Fruit fly (Drosophila melanogaster): ENCODE measurements around the gene CG1523.
A peak's percentile ranks its signal among the peaks of the same experiment; 100 is the strongest.

CG1523 gene

dm6 chr3R:28805164-28805563 is 14.3 kb downstream of the CG1523 start:
- peak; percentile 5 for TF ChIP-seq Xbp1 (GFP tag; optimal IDR thresholded peaks at IDR 0.05)
- no peak; the same call in 2 of the 3 replicates for TF ChIP-seq knrl (GFP tag; IDR thresholded peaks at IDR 0.05; ENCODE audit: partially characterized antibody)
- TF ChIP-seq ssp (GFP tag; IDR thresholded peaks at IDR 0.05) = peak; percentile 35; the same call in 1 of the 2 replicates
- peak; percentile 29 for TF ChIP-seq CG12391 (tag; optimal IDR thresholded peaks at IDR 0.05)
- TF ChIP-seq GATAe (GFP tag; conservative IDR thresholded peaks at IDR 0.05) = no peak
- peak; percentile 24 for TF ChIP-seq CG2120 (GFP tag; optimal IDR thresholded peaks at IDR 0.05)
- peak; percentile 1 for TF ChIP-seq CG33557 (GFP tag; optimal IDR thresholded peaks at IDR 0.05)
- TF ChIP-seq D19A (tag; optimal IDR thresholded peaks at IDR 0.05) = no peak
- TF ChIP-seq CG8478 (optimal IDR thresholded peaks at IDR 0.05) = no peak
- no peak for TF ChIP-seq hbn (GFP tag; IDR thresholded peaks at IDR 0.05; ENCODE audit: partially characterized antibody)
- 0 out of 2 replicates have a peak, but pooled peaks have one; percentile 29 for TF ChIP-seq amos (GFP tag; IDR thresholded peaks at IDR 0.05; ENCODE audit: partially characterized antibody)
- 0 out of 2 replicates have a peak, but pooled peaks have one; percentile 9 for TF ChIP-seq CG17328 (GFP tag; IDR thresholded peaks at IDR 0.05)
- no peak for TF ChIP-seq trem (tag; optimal IDR thresholded peaks at IDR 0.05)
- TF ChIP-seq ci (GFP tag; IDR thresholded peaks at IDR 0.05) = no peak
- peak; percentile 9 for TF ChIP-seq tio (GFP tag; optimal IDR thresholded peaks at IDR 0.05)
- TF ChIP-seq Optix (GFP tag; IDR thresholded peaks at IDR 0.05) = peak; percentile 27; the same call in 1 of the 3 replicates
- TF ChIP-seq CG1602 (GFP tag; optimal IDR thresholded peaks at IDR 0.05) = peak; percentile 5
- no peak for TF ChIP-seq CG30403 (GFP tag; optimal IDR thresholded peaks at IDR 0.05)
- TF ChIP-seq CG5245 (GFP tag; optimal IDR thresholded peaks at IDR 0.05) = no peak
- TF ChIP-seq lmd (GFP tag; IDR thresholded peaks at IDR 0.05) = 0 out of 2 replicates have a peak, but pooled peaks have one; percentile 18
- no peak for TF ChIP-seq Taf1 (GFP tag; IDR thresholded peaks at IDR 0.05)
- TF ChIP-seq Ets65A (GFP tag) = peak; percentile 94
- TF ChIP-seq CG13775 (GFP tag; optimal IDR thresholded peaks at IDR 0.05) = peak; percentile 15
- no peak for TF ChIP-seq NC2β (GFP tag; optimal IDR thresholded peaks at IDR 0.05)
- no peak for TF ChIP-seq BEAF-32 (GFP tag; optimal IDR thresholded peaks at IDR 0.05)
- TF ChIP-seq CG18262 (tag; optimal IDR thresholded peaks at IDR 0.05) = peak; percentile 24
- peak; percentile 28; the same call in 1 of the 2 replicates for TF ChIP-seq sob (GFP tag; IDR thresholded peaks at IDR 0.05)
- peak; percentile 3 for TF ChIP-seq CG15601 (tag; optimal IDR thresholded peaks at IDR 0.05)
- no peak for TF ChIP-seq hth (optimal IDR thresholded peaks at IDR 0.05)
- no peak for TF ChIP-seq ham (GFP tag; IDR thresholded peaks at IDR 0.05)
- peak; percentile 37 for TF ChIP-seq CoRest (tag; optimal IDR thresholded peaks at IDR 0.05)
- TF ChIP-seq row (GFP tag; IDR thresholded peaks at IDR 0.05) = peak; percentile 78
- TF ChIP-seq eve (GFP tag; optimal IDR thresholded peaks at IDR 0.05) = no peak
- TF ChIP-seq CG12659 (GFP tag; optimal IDR thresholded peaks at IDR 0.05) = peak; percentile 3
- peak; percentile 33 for TF ChIP-seq grau (tag; optimal IDR thresholded peaks at IDR 0.05)
- peak; percentile 29 for TF ChIP-seq CG16815 (GFP tag; optimal IDR thresholded peaks at IDR 0.05)
- 0 out of 3 replicates have a peak, but pooled peaks have one; percentile 18 for TF ChIP-seq Mrtf (GFP tag; IDR thresholded peaks at IDR 0.05)
- TF ChIP-seq zfh1 (GFP tag; IDR thresholded peaks at IDR 0.05) = peak; percentile 47; the same call in 1 of the 3 replicates
- TF ChIP-seq ems (GFP tag; optimal IDR thresholded peaks at IDR 0.05) = peak; percentile 16
- TF ChIP-seq CG16813 (GFP tag; IDR thresholded peaks at IDR 0.05; ENCODE audit: partially characterized antibody) = peak; percentile 64
- TF ChIP-seq Med (GFP tag) = peak; percentile 74
- 0 out of 3 replicates have a peak, but pooled peaks have one; percentile 14 for TF ChIP-seq Aef1 (GFP tag; IDR thresholded peaks at IDR 0.05)
- 0 out of 2 replicates have a peak, but pooled peaks have one; percentile 15 for TF ChIP-seq wor (GFP tag; IDR thresholded peaks at IDR 0.05)
- TF ChIP-seq lilli (GFP tag; optimal IDR thresholded peaks at IDR 0.05) = peak; percentile 22
- TF ChIP-seq CG7839 (tag; optimal IDR thresholded peaks at IDR 0.05) = peak; percentile 43
- TF ChIP-seq CG3847 (GFP tag; IDR thresholded peaks at IDR 0.05) = peak; percentile 45; the same call in 1 of the 2 replicates
- no peak for TF ChIP-seq zf30C (GFP tag; optimal IDR thresholded peaks at IDR 0.05)
- no peak for TF ChIP-seq E2f2 (GFP tag; IDR thresholded peaks at IDR 0.05)
- TF ChIP-seq CG13424 (tag; optimal IDR thresholded peaks at IDR 0.05) = peak; percentile 10
- 0 out of 2 replicates have a peak, but pooled peaks have one; percentile 5 for TF ChIP-seq CG4404 (GFP tag; IDR thresholded peaks at IDR 0.05)
- TF ChIP-seq so (GFP tag; IDR thresholded peaks at IDR 0.05) = no peak
